Fruit fly (Drosophila melanogaster) whole organism: ENCODE measurements around the gene CG10338.

Experiments used
- CG8478 ChIP-seq: fragments of >200 bp; optimal IDR thresholded peaks from 2 replicates; lab custom pipeline; 2018; ENCODE audit warnings: inconsistent platforms
- Dll ChIP-seq: fragments of >200 bp; optimal IDR thresholded peaks from 2 replicates; lab custom pipeline; 2017
- EcR ChIP-seq, 2 experiments: fragments of >200 bp; optimal IDR thresholded peaks; 2 replicates each; lab custom pipeline; 2017; ENCODE audit warnings: missing biosample characterization in 2 of 2, missing genetic modification characterization in 2 of 2, missing genetic modification reagents in 2 of 2
- pan ChIP-seq: fragments of >200 bp; optimal IDR thresholded peaks from 2 replicates; lab custom pipeline; 2017
- psq ChIP-seq: fragments of >200 bp; optimal IDR thresholded peaks from 2 replicates; lab custom pipeline; 2017
- usp ChIP-seq: fragments of >200 bp; optimal IDR thresholded peaks from 2 replicates; lab custom pipeline; 2017; ENCODE audit warnings: missing biosample characterization, missing genetic modification characterization, mixed read lengths

CG10338 gene

DNA sequence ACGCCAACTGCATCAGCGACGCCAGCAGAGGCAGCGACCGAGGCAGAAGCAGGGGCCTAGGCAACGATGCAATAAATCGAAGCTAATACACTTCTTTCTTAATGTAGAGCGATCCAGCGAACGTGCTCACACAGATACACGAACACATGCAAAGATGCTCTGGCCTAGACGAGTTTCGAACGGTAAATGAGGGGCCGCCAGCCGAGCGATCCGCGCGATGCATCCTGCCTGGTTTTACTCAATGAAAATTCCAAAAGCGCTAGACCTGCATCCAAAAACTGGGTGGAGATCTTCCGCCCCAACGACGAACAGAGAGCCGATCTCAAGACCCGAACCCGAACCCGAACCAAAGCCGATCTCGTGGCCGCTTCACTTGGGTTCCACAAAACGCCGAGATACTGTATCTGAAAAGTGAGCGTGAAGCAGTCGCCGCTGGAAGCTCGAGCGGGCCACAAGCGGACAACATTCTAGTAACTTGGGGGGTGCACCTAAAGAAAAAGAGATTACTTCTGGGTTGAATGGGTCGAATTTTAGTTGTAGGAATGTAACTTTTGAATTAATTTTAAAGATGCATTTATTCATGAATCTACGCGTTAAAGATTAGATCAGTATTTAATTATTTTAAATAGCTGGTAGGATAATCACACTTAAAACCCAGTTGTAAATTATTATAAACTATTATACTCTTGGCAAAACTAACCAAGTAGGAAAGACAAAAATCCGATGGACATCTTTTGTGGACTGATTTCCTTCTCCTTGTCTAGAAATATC, 37.5 kb downstream of the CG10338 start:
- no peak for TF ChIP-seq Dll (lab: Kevin White, UChicago)
- no peak for TF ChIP-seq pan (lab: Kevin White, UChicago)
- no peak for TF ChIP-seq usp (GFP tag; lab: Kevin White, UChicago)
- TF ChIP-seq EcR (GFP tag; optimal IDR thresholded peaks at IDR 0.05; lab: Kevin White, UChicago), result no peak
- TF ChIP-seq psq (lab: Kevin White, UChicago), result no peak
- no peak for TF ChIP-seq CG8478 (lab: Kevin White, UChicago)

DNA sequence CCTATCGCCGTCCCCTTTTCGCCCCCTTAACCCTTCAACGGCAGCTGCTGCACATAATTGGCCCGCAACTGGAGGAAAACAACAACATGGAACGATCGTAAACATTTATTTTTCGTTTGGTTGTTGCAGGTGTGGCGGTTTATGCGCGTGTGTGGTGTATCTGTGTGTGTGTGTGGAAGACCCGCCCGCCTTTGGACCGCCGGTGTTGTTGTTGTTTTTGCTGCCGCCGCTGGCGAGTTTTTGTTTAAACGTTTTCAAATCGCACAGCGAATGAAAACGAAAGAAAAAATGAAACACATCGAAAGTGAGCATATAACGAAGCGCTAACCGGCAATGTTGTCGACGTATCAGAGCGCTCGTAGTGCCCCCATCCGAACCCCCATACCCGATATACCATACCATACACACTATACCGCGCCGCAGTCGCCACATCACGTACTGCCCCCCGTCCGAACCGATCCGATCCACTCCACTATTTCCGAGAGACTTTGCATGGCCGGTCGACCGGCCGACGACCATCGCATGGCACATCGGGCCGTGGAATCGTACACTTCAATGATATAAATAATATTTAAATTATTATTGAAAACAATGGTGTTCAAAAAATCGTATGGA, 40.2 kb downstream of the CG10338 start:
- TF ChIP-seq EcR (GFP tag; optimal IDR thresholded peaks at IDR 0.05; lab: Kevin White, UChicago), result no peak
- no peak for TF ChIP-seq psq (lab: Kevin White, UChicago)
- no peak for TF ChIP-seq Dll (lab: Kevin White, UChicago)
- TF ChIP-seq pan (lab: Kevin White, UChicago), result no peak
- no peak for TF ChIP-seq usp (GFP tag; lab: Kevin White, UChicago)
- TF ChIP-seq CG8478 (lab: Kevin White, UChicago), result no peak

DNA sequence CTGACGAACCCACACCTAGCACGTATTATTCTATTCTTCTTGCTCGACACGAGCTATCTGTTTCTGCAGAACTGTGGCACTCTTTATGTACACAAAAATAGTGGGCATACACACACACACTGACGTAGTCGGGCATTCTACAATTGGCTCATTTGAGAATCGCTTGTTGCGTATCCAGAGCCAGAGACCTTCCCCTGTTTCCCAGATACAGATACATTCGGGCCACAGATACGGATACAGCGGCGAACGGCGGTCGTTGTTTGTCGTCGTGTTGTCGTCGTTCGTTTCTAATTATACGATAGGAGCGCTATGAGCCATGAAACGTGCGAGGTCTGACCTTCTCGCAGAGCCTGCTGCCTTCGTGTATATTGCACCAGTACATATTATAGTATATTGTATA, 41.8 kb downstream of the CG10338 start:
- no peak for TF ChIP-seq usp (GFP tag; lab: Kevin White, UChicago)
- TF ChIP-seq CG8478 (lab: Kevin White, UChicago), result no peak
- no peak for TF ChIP-seq Dll (lab: Kevin White, UChicago)
- TF ChIP-seq EcR (GFP tag; optimal IDR thresholded peaks at IDR 0.05; lab: Kevin White, UChicago), result no peak
- TF ChIP-seq pan (lab: Kevin White, UChicago), result no peak
- no peak for TF ChIP-seq psq (lab: Kevin White, UChicago)

DNA sequence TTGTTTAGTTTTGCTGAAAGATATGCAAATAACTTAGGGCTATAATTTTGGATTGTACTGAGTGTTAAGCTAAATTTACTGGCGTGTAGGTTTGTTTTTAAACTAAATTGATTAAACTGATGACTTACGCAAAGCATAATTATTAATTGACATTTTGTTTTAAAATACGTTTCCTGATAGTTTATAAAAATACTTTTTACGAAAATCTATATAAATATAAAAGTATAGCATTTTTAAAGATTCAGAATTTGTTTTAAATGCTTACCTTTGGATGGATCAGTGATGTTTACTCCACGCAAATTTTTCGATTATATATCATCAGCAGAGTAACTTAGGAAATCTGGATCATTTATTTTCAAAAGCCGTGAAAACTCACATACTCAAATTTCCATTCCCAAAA, 44.5 kb downstream of the CG10338 start, which contains the start of the genes CG42752 and CG15167:
CG42752 (minus strand) TSS at position 101 of the 400 bp plus-strand sequence.
CG15167 (plus strand) TSS at position 349 of the 400 bp plus-strand sequence.
- TF ChIP-seq EcR (GFP tag; optimal IDR thresholded peaks at IDR 0.05; lab: Kevin White, UChicago), result no peak
- TF ChIP-seq psq (lab: Kevin White, UChicago), result no peak

DNA sequence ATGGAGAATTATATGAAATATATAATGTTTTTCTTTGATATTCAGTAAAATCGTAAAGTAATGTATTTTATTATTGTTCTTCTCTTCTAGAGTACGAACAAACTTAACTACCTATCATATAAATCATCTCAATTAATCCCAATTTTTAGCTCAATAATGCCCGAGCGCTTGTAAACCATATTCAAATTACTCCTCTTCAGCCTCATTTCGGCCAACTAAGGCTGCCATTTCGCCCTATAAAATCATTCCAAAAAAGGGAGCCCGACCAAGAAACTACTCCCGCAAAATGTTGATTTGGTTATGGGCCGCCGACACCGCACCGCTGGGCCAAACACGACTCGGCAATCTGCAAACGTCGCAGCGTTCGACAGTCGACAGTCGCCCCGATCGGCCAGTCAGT, 47.2 kb downstream of the CG10338 start:
- no peak for TF ChIP-seq usp (GFP tag; lab: Kevin White, UChicago)
- no peak for TF ChIP-seq EcR (GFP tag; optimal IDR thresholded peaks at IDR 0.05; lab: Kevin White, UChicago)
- no peak for TF ChIP-seq psq (lab: Kevin White, UChicago)
- no peak for TF ChIP-seq pan (lab: Kevin White, UChicago)
- TF ChIP-seq CG8478 (lab: Kevin White, UChicago), result no peak
- TF ChIP-seq Dll (lab: Kevin White, UChicago), result no peak

DNA sequence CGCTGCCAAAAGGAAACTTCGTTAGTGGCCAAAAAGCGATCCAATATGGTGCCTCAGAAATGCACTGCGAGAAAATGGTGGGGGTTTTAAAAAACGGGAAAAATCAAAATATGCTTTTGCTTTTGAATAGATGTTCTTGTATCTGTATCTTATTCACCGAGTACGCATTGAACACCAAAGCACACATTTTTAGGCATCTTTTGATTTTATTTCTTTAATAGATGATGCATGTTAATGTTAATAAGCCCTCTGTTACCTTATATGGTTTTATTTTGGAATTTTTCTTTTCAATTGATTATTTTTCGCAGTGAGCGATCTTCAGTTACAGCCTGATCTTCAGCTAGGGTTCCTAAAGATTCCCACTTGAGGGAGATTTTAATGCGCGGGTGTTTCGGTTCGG, 48.4 kb downstream of the CG10338 start:
- TF ChIP-seq usp (GFP tag; lab: Kevin White, UChicago), result no peak

DNA sequence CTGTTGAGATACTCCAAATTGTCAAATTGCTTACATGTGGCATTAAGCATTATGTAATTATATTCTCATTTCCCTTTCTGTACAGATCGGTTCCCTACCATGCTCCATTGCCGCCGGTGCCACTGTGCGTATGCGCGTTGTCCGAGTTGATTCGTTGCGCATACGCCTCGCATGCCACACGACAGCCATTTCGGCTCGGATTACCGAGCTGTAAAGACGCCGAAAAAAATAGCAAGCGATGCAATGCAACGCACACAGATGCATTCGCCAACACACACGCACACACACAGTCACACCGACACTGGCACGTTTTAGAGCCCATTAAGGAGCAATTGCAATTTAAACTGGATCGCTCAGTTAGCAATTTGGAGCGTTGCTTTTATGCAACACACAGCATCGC, 50.0 kb downstream of the CG10338 start:
- TF ChIP-seq psq (lab: Kevin White, UChicago) (no peak), pan (lab: Kevin White, UChicago) (no peak), EcR (GFP tag; optimal IDR thresholded peaks at IDR 0.05; lab: Kevin White, UChicago) (no peak), usp (GFP tag; lab: Kevin White, UChicago) (no peak), Dll (lab: Kevin White, UChicago) (no peak), CG8478 (lab: Kevin White, UChicago) (no peak)

DNA sequence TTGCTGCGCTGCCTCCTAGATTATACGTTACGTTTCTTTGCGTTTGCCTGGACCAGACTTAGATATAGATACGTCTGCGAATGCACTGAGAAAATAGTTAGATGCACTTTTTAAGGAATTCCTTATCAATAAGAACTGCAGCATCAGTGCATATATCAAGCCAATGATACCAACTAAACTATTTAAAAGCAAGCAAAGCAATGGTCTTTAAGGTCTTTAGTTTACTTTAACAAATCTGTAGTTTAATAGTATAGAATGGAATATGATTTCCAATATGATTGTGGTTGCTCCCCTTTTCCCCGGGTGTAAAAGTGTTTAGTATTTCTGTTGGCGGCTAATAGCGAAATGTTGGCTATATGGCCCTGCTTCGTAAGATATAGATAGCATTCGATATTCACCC, 51.2 kb downstream of the CG10338 start:
- no peak for TF ChIP-seq Dll (lab: Kevin White, UChicago)
- TF ChIP-seq CG8478 (lab: Kevin White, UChicago), result no peak
- no peak for TF ChIP-seq psq (lab: Kevin White, UChicago)
- no peak for TF ChIP-seq pan (lab: Kevin White, UChicago)
- no peak for TF ChIP-seq EcR (GFP tag; optimal IDR thresholded peaks at IDR 0.05; lab: Kevin White, UChicago)
- TF ChIP-seq usp (GFP tag; lab: Kevin White, UChicago), result no peak
